Worm (Caenorhabditis elegans): ENCODE measurements around the gene sna-3.

ce11 chrIII:6215476-6215875 lies 9.5 kb upstream of the sna-3 start, which contains the start of gene C23G10.11:
- no peak for TF ChIP-seq ztf-11 (tag; optimal IDR thresholded peaks at IDR 0.05)
- TF ChIP-seq nhr-77 (tag; optimal IDR thresholded peaks at IDR 0.05): no peak
- no peak for TF ChIP-seq Y105C5A.15 (GFP tag; IDR thresholded peaks at IDR 0.05)
- no peak for TF ChIP-seq T20F7.1 (GFP tag; optimal IDR thresholded peaks at IDR 0.05)
- no peak for TF ChIP-seq lin-15B (tag; optimal IDR thresholded peaks at IDR 0.05)
- no peak for TF ChIP-seq arid-1 (GFP tag; conservative IDR thresholded peaks at IDR 0.05)
- no peak for TF ChIP-seq nhr-6 (tag; optimal IDR thresholded peaks at IDR 0.05)
- no peak for TF ChIP-seq aha-1 (tag)
- no peak for TF ChIP-seq nhr-76 (tag; optimal IDR thresholded peaks at IDR 0.05)
- TF ChIP-seq ama-1 (optimal IDR thresholded peaks at IDR 0.05): no peak
- no peak for TF ChIP-seq pqm-1 (tag; optimal IDR thresholded peaks at IDR 0.05)

Data from whole organism, L4 larva.